Fruit fly (Drosophila melanogaster) whole organism, embryonic: ENCODE measurements around the gene CG14252.

Source experiments
- Adf1 ChIP-seq: fragments of 200-800 bp; sonication (Bioruptor generic); IDR thresholded peaks from 2 replicates; pipeline ENCODE4 v1.3.6; 2022; ENCODE audit warnings: missing biosample characterization, missing genetic modification characterization
- Atf6 ChIP-seq: fragments of 200-800 bp; sonication (Bioruptor generic); IDR thresholded peaks from 2 replicates; pipeline ENCODE4 v1.3.6; 2022; ENCODE audit warnings: missing biosample characterization, missing genetic modification characterization
- Bgb ChIP-seq: fragments of 200-800 bp; sonication (Bioruptor generic); IDR thresholded peaks from 2 replicates; pipeline ENCODE4 v1.3.6; 2022; ENCODE audit warnings: missing biosample characterization, missing genetic modification characterization; ENCODE audit not compliant: partially characterized antibody
- BtbVII ChIP-seq: fragments of 200-800 bp; sonication (Bioruptor generic); optimal IDR thresholded peaks from 3 replicates; lab custom pipeline; 2017; ENCODE audit warnings: missing biosample characterization, mild to moderate bottlenecking, missing genetic modification characterization
- CG12155 ChIP-seq: fragments of 200-800 bp; sonication (Bioruptor generic); optimal IDR thresholded peaks from 3 replicates; lab custom pipeline; 2016; ENCODE audit warnings: missing biosample characterization, missing genetic modification characterization
- CG12769 ChIP-seq: fragments of 200-800 bp; sonication (Bioruptor generic); optimal IDR thresholded peaks from 2 replicates; lab custom pipeline; 2019; ENCODE audit warnings: missing biosample characterization, mild to moderate bottlenecking, missing genetic modification characterization, moderate library complexity
- CG13287 ChIP-seq: fragments of 200-800 bp; sonication (Bioruptor generic); IDR thresholded peaks from 2 replicates; pipeline ENCODE4 v1.3.6; 2022; ENCODE audit warnings: missing biosample characterization, missing genetic modification characterization; ENCODE audit not compliant: partially characterized antibody
- CG13296 ChIP-seq: fragments of 200-800 bp; sonication (Bioruptor generic); optimal IDR thresholded peaks from 3 replicates; lab custom pipeline; 2018; ENCODE audit warnings: missing biosample characterization, mild to moderate bottlenecking, missing genetic modification characterization
- CG1602 ChIP-seq: fragments of 200-800 bp; sonication (Bioruptor generic); optimal IDR thresholded peaks from 3 replicates; lab custom pipeline; 2016; ENCODE audit warnings: missing biosample characterization, missing genetic modification characterization
- CG16813 ChIP-seq: fragments of 200-800 bp; sonication (Bioruptor generic); IDR thresholded peaks from 3 replicates; pipeline ENCODE4 v1.3.6; 2022; ENCODE audit warnings: missing biosample characterization, missing genetic modification characterization; ENCODE audit not compliant: partially characterized antibody
- CG17385 ChIP-seq: fragments of 200-800 bp; sonication (Bioruptor generic); optimal IDR thresholded peaks from 3 replicates; lab custom pipeline; 2018; ENCODE audit warnings: missing biosample characterization, mild to moderate bottlenecking, missing genetic modification characterization
- CG2678 ChIP-seq: fragments of 200-800 bp; sonication (Bioruptor generic); optimal IDR thresholded peaks from 3 replicates; lab custom pipeline; 2019; ENCODE audit warnings: missing biosample characterization, mild to moderate bottlenecking, missing genetic modification characterization, moderate library complexity
- CG32767 ChIP-seq: fragments of 200-800 bp; sonication (Bioruptor generic); IDR thresholded peaks from 2 replicates; pipeline ENCODE4 v1.3.6; 2022; ENCODE audit warnings: missing biosample characterization, missing genetic modification characterization
- CG3838 ChIP-seq: fragments of 200-800 bp; sonication (Bioruptor generic); optimal IDR thresholded peaks from 3 replicates; lab custom pipeline; 2016; ENCODE audit warnings: missing biosample characterization, missing genetic modification characterization
- CG3995 ChIP-seq: fragments of 200-800 bp; sonication (Bioruptor generic); optimal IDR thresholded peaks from 3 replicates; lab custom pipeline; 2016; ENCODE audit warnings: missing biosample characterization, missing genetic modification characterization
- CG4617 ChIP-seq: fragments of 200-800 bp; sonication (Bioruptor generic); optimal IDR thresholded peaks from 3 replicates; lab custom pipeline; 2016; ENCODE audit warnings: missing biosample characterization, missing genetic modification characterization, borderline replicate concordance
- CG7839 ChIP-seq: fragments of 200-800 bp; sonication (Bioruptor generic); optimal IDR thresholded peaks from 3 replicates; lab custom pipeline; 2018; ENCODE audit warnings: missing biosample characterization, mild to moderate bottlenecking, missing genetic modification characterization, moderate library complexity
- CG7963 ChIP-seq: fragments of 200-800 bp; sonication (Bioruptor generic); IDR thresholded peaks from 3 replicates; pipeline ENCODE4 v1.3.6; 2022; ENCODE audit warnings: missing biosample characterization, missing genetic modification characterization; ENCODE audit not compliant: partially characterized antibody
- CG8765 ChIP-seq: fragments of 200-800 bp; sonication (Bioruptor generic); IDR thresholded peaks from 2 replicates; pipeline ENCODE4 v1.3.6; 2022; ENCODE audit warnings: missing biosample characterization, missing genetic modification characterization
- CG9215 ChIP-seq: fragments of 200-800 bp; sonication (Bioruptor generic); IDR thresholded peaks from 2 replicates; pipeline ENCODE4 v1.3.6; 2022; ENCODE audit warnings: missing biosample characterization, missing genetic modification characterization
- Dll ChIP-seq: fragments of 200-800 bp; sonication (Bioruptor generic); IDR thresholded peaks from 4 replicates; pipeline ENCODE4 v1.3.6; 2022; ENCODE audit warnings: missing biosample characterization, missing genetic modification characterization; ENCODE audit not compliant: partially characterized antibody
- E2f1 ChIP-seq: fragments of 200-800 bp; sonication (Bioruptor generic); IDR thresholded peaks from 2 replicates; pipeline ENCODE4 v1.3.6; 2022; ENCODE audit warnings: missing biosample characterization, missing genetic modification characterization
- E2f2 ChIP-seq: fragments of 200-800 bp; sonication (Bioruptor generic); IDR thresholded peaks from 2 replicates; pipeline ENCODE4 v1.3.6; 2022; ENCODE audit warnings: missing biosample characterization, missing genetic modification characterization
- Ets65A ChIP-seq: fragments of 200-800 bp; sonication (Bioruptor generic); peaks from one replicate; lab custom pipeline; 2016; ENCODE audit warnings: missing biosample characterization, missing genetic modification characterization
- Hr3 ChIP-seq: fragments of 200-800 bp; sonication (Bioruptor generic); optimal IDR thresholded peaks from 3 replicates; lab custom pipeline; 2016; ENCODE audit warnings: missing biosample characterization, missing genetic modification characterization
- Mrtf ChIP-seq: fragments of 200-800 bp; sonication (Bioruptor generic); IDR thresholded peaks from 3 replicates; pipeline ENCODE4 v1.3.6; 2022; ENCODE audit warnings: missing biosample characterization, missing genetic modification characterization
- Rfx ChIP-seq: fragments of 200-800 bp; sonication (Bioruptor generic); IDR thresholded peaks from 2 replicates; pipeline ENCODE4 v1.3.6; 2022; ENCODE audit warnings: missing biosample characterization, missing genetic modification characterization
- Taf1 ChIP-seq: fragments of 200-800 bp; sonication (Bioruptor generic); IDR thresholded peaks from 2 replicates; pipeline ENCODE4 v1.3.6; 2022; ENCODE audit warnings: missing biosample characterization, missing genetic modification characterization
- Trl ChIP-seq, 3 experiments: fragments of >200 bp in 2 of 3; fragments of 200-800 bp in 1 of 3; sonication (Bioruptor generic) in 1 of 3; optimal IDR thresholded peaks; 2 replicates in 1 of 3; 3 replicates in 2 of 3; lab custom pipeline; 2016 to 2017; ENCODE audit warnings: missing biosample characterization in 1 of 3, missing genetic modification characterization in 1 of 3
- Vsx1 ChIP-seq: fragments of 200-800 bp; sonication (Bioruptor generic); optimal IDR thresholded peaks from 2 replicates; lab custom pipeline; 2017; ENCODE audit warnings: missing biosample characterization, mild to moderate bottlenecking, missing genetic modification characterization, missing genetic modification reagents
- ab ChIP-seq: fragments of 200-800 bp; sonication (Bioruptor generic); optimal IDR thresholded peaks from 2 replicates; lab custom pipeline; 2016; ENCODE audit warnings: missing biosample characterization, missing genetic modification characterization
- ase ChIP-seq: fragments of 200-800 bp; sonication (Bioruptor generic); IDR thresholded peaks from 3 replicates; pipeline ENCODE4 v1.3.6; 2022; ENCODE audit warnings: missing biosample characterization, missing genetic modification characterization
- bcd ChIP-seq: fragments of 200-800 bp; sonication (Bioruptor generic); optimal IDR thresholded peaks from 2 replicates; lab custom pipeline; 2017; ENCODE audit warnings: missing biosample characterization, mild to moderate bottlenecking, missing genetic modification characterization
- cato ChIP-seq: fragments of 200-800 bp; sonication (Bioruptor generic); optimal IDR thresholded peaks from 2 replicates; lab custom pipeline; 2016; ENCODE audit warnings: missing biosample characterization, missing genetic modification characterization, borderline replicate concordance
- cg ChIP-seq: fragments of 200-800 bp; sonication (Bioruptor generic); optimal IDR thresholded peaks from 3 replicates; lab custom pipeline; 2019; ENCODE audit warnings: missing biosample characterization, mild to moderate bottlenecking, missing genetic modification characterization, moderate library complexity
- chif ChIP-seq, 2 experiments: fragments of 200-800 bp; sonication (Bioruptor generic); optimal IDR thresholded peaks; 3 replicates each; lab custom pipeline; 2016; ENCODE audit warnings: missing biosample characterization in 2 of 2, missing genetic modification characterization in 2 of 2
- chm ChIP-seq: fragments of 200-800 bp; sonication (Bioruptor generic); IDR thresholded peaks from 2 replicates; pipeline ENCODE4 v1.3.6; 2022; ENCODE audit warnings: missing biosample characterization, missing genetic modification characterization
- croc ChIP-seq: fragments of 200-800 bp; sonication (Bioruptor generic); conservative IDR thresholded peaks from 3 replicates; pipeline ENCODE4 v1.3.6; 2022; ENCODE audit warnings: missing biosample characterization, missing genetic modification characterization
- ewg ChIP-seq: fragments of 200-800 bp; sonication (Bioruptor generic); optimal IDR thresholded peaks from 3 replicates; lab custom pipeline; 2017; ENCODE audit warnings: mild to moderate bottlenecking, missing biosample characterization, missing genetic modification reagents, missing genetic modification characterization
- fd3F ChIP-seq: fragments of 200-800 bp; sonication (Bioruptor generic); optimal IDR thresholded peaks from 2 replicates; lab custom pipeline; 2018; ENCODE audit warnings: missing biosample characterization, mild to moderate bottlenecking, missing genetic modification characterization, moderate library complexity
- gem ChIP-seq: fragments of 200-800 bp; sonication (Bioruptor generic); optimal IDR thresholded peaks from 2 replicates; lab custom pipeline; 2019; ENCODE audit warnings: missing biosample characterization, mild to moderate bottlenecking, missing genetic modification characterization, moderate library complexity
- insv ChIP-seq, 2 experiments: fragments of 200-800 bp; sonication (Bioruptor generic); optimal IDR thresholded peaks; 3 replicates each; lab custom pipeline; 2016 to 2018; ENCODE audit warnings: missing biosample characterization in 2 of 2, missing genetic modification characterization in 2 of 2
- kni ChIP-seq: fragments of 200-800 bp; sonication (Bioruptor generic); optimal IDR thresholded peaks from 3 replicates; lab custom pipeline; 2017; ENCODE audit warnings: mild to moderate bottlenecking, missing biosample characterization, missing genetic modification reagents, missing genetic modification characterization
- luna ChIP-seq: fragments of 200-800 bp; sonication (Bioruptor generic); optimal IDR thresholded peaks from 2 replicates; lab custom pipeline; 2016; ENCODE audit warnings: missing biosample characterization, missing genetic modification characterization
- odd ChIP-seq: fragments of 200-800 bp; sonication (Bioruptor generic); optimal IDR thresholded peaks from 2 replicates; lab custom pipeline; 2017; ENCODE audit warnings: missing biosample characterization, mild to moderate bottlenecking, missing genetic modification characterization
- sens ChIP-seq: fragments of 200-800 bp; sonication (Bioruptor generic); peaks from one replicate; lab custom pipeline; 2016; ENCODE audit warnings: missing biosample characterization, missing genetic modification characterization
- ssp ChIP-seq: fragments of 200-800 bp; sonication (Bioruptor generic); IDR thresholded peaks from 2 replicates; pipeline ENCODE4 v1.3.6; 2022; ENCODE audit warnings: missing biosample characterization, missing genetic modification characterization
- tap ChIP-seq: fragments of 200-800 bp; optimal IDR thresholded peaks from 3 replicates; lab custom pipeline; 2019; ENCODE audit warnings: missing biosample characterization, mild to moderate bottlenecking, missing genetic modification characterization, moderate library complexity
- vvl ChIP-seq: fragments of 200-800 bp; sonication (Bioruptor generic); IDR thresholded peaks from 2 replicates; pipeline ENCODE4 v1.3.6; 2022; ENCODE audit warnings: missing biosample characterization, missing genetic modification characterization

The CG14252 gene

dm6 chr3R:26899982-26900381, 45.4 kb upstream of the CG14252 start (continued):
- peak; percentile 45 for TF ChIP-seq CG7839 (tag; lab: Kevin White, UChicago)
- TF ChIP-seq Hr3 (GFP tag; lab: Kevin White, UChicago): peak; percentile 23
- peak; percentile 14 for TF ChIP-seq ewg
- no peak for TF ChIP-seq Vsx1 (GFP tag; lab: Kevin White, UChicago)
- TF ChIP-seq tap: peak; percentile 21
- TF ChIP-seq luna (GFP tag; lab: Kevin White, UChicago): no peak
- no peak for TF ChIP-seq Bgb
- peak; percentile 35 for TF ChIP-seq CG17385
- TF ChIP-seq Mrtf (GFP tag; lab: Robert Waterston, UW): no peak
- TF ChIP-seq chif (GFP tag; optimal IDR thresholded peaks at IDR 0.05; lab: Kevin White, UChicago): no peak
- no peak for TF ChIP-seq CG3838 (GFP tag; lab: Kevin White, UChicago)
- no peak for TF ChIP-seq CG13296
- peak; percentile 76 for TF ChIP-seq ase (GFP tag; lab: Robert Waterston, UW)
- TF ChIP-seq gem (tag; lab: Kevin White, UChicago): peak; percentile 72
- TF ChIP-seq CG9215 (GFP tag; lab: Robert Waterston, UW): no peak
- peak; percentile 30; the same call in 1 of the 2 replicates for TF ChIP-seq E2f2
- no peak for TF ChIP-seq ab (GFP tag; lab: Kevin White, UChicago)
- TF ChIP-seq CG12769 (tag; lab: Kevin White, UChicago): no peak
- TF ChIP-seq CG32767 (GFP tag; lab: Robert Waterston, UW): peak; percentile 56; the same call in 1 of the 2 replicates
- no peak for TF ChIP-seq CG1602 (GFP tag; lab: Kevin White, UChicago)

DNA sequence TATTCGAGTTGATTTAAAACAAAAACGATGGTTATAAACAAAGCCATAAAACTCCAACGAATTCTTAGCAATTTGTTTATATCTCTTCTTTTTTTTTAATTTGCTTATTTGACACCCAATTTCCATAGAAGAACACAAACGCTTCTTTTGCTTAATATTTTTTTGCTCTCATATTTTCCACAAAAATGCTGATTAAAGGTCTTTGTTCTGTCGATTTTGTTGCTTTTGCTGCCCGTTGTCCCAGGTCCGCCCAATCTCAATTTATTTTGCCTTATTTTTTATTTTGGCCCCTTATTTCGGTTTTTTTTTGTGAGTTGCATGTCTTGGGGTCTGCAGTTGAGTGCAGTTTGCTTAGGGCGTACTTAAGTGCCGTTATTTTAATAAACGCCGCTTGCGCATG, 39.3 kb upstream of the CG14252 start:
- no peak for TF ChIP-seq sens (GFP tag; lab: Kevin White, UChicago)
- TF ChIP-seq Atf6: no peak
- TF ChIP-seq insv (GFP tag; optimal IDR thresholded peaks at IDR 0.05; lab: Kevin White, UChicago): no peak
- TF ChIP-seq bcd (GFP tag; lab: Kevin White, UChicago): no peak
- TF ChIP-seq fd3F (GFP tag; lab: Kevin White, UChicago): no peak
- TF ChIP-seq CG16813: no peak
- TF ChIP-seq odd (GFP tag; lab: Kevin White, UChicago): no peak
- TF ChIP-seq CG13287 (GFP tag; lab: Robert Waterston, UW): no peak
- no peak for TF ChIP-seq Adf1
- TF ChIP-seq Taf1 (GFP tag; lab: Robert Waterston, UW): no peak
- no peak for TF ChIP-seq ssp (GFP tag; lab: Robert Waterston, UW)
- TF ChIP-seq BtbVII (GFP tag; lab: Kevin White, UChicago): no peak
- no peak for TF ChIP-seq CG12155
- TF ChIP-seq CG4617 (GFP tag; lab: Kevin White, UChicago): no peak
- TF ChIP-seq vvl (GFP tag; lab: Robert Waterston, UW): no peak
- TF ChIP-seq chm (GFP tag; lab: Robert Waterston, UW): no peak
- no peak for TF ChIP-seq Trl (optimal IDR thresholded peaks at IDR 0.05; lab: Kevin White, UChicago)
- no peak for TF ChIP-seq Trl (GFP tag; optimal IDR thresholded peaks at IDR 0.05; lab: Kevin White, UChicago)
- no peak for TF ChIP-seq Ets65A (GFP tag; lab: Kevin White, UChicago)

DNA sequence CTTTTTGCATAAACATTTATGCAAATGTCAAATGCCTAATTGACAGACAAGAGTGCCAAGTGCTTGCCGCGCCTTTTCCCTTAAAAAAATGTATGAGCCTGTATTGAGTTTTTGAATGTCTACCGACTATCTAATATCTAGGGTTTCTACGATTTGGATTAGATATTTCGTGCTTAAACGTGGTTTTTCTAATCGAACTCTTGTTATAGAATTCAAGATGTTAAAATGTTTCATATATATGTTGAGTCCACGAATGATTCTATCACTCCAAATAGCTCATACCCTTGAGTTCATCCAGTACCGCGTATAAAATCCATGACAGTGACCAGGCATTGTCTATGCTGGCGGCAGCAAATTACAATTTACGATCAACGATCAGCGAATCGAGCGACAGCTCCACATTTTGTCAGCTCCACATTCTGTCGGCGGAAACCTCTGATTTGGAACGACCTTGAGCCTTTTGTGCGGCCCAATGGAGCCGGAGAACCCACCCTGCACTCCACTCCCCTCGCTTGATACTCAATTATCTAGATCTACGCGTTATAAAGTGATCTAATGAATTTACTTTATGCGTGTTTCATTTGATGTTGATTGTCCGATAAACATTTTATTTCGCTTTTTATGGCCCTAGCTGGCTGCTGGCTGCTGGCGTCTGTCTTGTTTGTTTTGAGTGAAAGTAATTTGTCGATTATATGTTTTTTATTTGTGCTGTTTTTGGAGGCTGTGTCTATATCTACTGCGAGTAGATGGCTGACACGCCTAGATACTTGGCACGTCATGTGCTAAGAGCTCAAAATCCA, 38.4 kb upstream of the CG14252 start:
- no peak for TF ChIP-seq cato (GFP tag; lab: Kevin White, UChicago)
- TF ChIP-seq kni (GFP tag; lab: Kevin White, UChicago): no peak
- TF ChIP-seq CG7963 (GFP tag; lab: Robert Waterston, UW): no peak
- peak; percentile 10; the same call in 1 of the 2 replicates for TF ChIP-seq E2f1 (GFP tag; lab: Robert Waterston, UW)
- TF ChIP-seq CG3995: no peak
- peak; percentile 64 for TF ChIP-seq Rfx (GFP tag; lab: Robert Waterston, UW)
- no peak for TF ChIP-seq croc (GFP tag; lab: Robert Waterston, UW)
- TF ChIP-seq Dll (GFP tag; lab: Robert Waterston, UW): no peak
- no peak for TF ChIP-seq ase (GFP tag; lab: Robert Waterston, UW)
- no peak for TF ChIP-seq cg (GFP tag; lab: Kevin White, UChicago)
- TF ChIP-seq CG8765 (GFP tag; lab: Robert Waterston, UW): no peak
- TF ChIP-seq CG2678 (tag; lab: Kevin White, UChicago): peak; percentile 20
